Worm (Caenorhabditis elegans): ENCODE results near the gene glb-30.

DNA sequence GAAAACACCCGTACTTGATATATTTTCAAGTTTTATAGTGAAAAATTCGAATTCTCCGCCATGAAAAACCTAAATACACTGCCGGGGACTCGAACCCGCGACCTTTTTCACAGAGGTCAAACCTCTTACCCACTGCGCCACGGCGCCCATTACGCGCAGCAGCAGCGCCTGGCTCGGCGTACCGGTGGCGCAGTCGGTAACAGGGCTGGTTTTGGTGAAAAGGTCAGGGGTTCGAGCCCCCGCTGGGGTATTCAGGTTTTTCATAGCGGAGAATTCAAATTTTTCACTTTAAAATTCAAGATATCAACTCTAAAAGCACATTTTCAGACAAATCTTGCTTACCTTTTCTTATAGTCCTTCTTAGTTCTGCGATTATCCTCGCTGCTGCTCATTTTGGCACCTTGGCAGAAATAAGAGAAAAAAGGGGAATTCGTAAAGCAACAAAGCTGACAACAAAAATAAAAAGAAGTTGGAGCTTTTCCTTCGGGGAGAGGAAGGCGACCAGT is 3.6 kb downstream of the glb-30 start, which contains the start of gene Y22D7AL.16:
- TF ChIP-seq mec-3 (tag; optimal IDR thresholded peaks at IDR 0.05; ENCODE audit: borderline replicate concordance) (no peak), zip-5 (tag; optimal IDR thresholded peaks at IDR 0.05) (no peak), ama-1 (optimal IDR thresholded peaks at IDR 0.05) (no peak), Y22D7AL.16 (tag; optimal IDR thresholded peaks at IDR 0.05) (no peak), ceh-9 (tag; optimal IDR thresholded peaks at IDR 0.05) (no peak), pat-9 (tag; optimal IDR thresholded peaks at IDR 0.05) (no peak), rnt-1 (tag; optimal IDR thresholded peaks at IDR 0.05) (no peak), K09A11.1 (tag; optimal IDR thresholded peaks at IDR 0.05; ENCODE audit: insufficient read depth) (no peak), unc-86 (tag; optimal IDR thresholded peaks at IDR 0.05) (no peak)
